Fruit fly (Drosophila melanogaster): ENCODE results near the gene CG15365.

dm6 chrX:9046986-9047385 is 20.8 kb downstream of the CG15365 start:
- TF ChIP-seq Ets98B (GFP tag; IDR thresholded peaks at IDR 0.05) (peak; percentile 89), CG15710 (tag; optimal IDR thresholded peaks at IDR 0.05) (peak; percentile 67), CG14655 (GFP tag; optimal IDR thresholded peaks at IDR 0.05) (peak; percentile 67), rn (GFP tag; IDR thresholded peaks at IDR 0.05) (peak; percentile 66; the same call in 1 of the 2 replicates), Pif1A (GFP tag; optimal IDR thresholded peaks at IDR 0.05) (peak; percentile 16), CG4496 (GFP tag; IDR thresholded peaks at IDR 0.05) (peak; percentile 93), CG34367 (tag; optimal IDR thresholded peaks at IDR 0.05) (peak; percentile 54), EcR (GFP tag; optimal IDR thresholded peaks at IDR 0.05) (no peak), CG12605 (GFP tag; IDR thresholded peaks at IDR 0.05) (peak; percentile 73), gl (tag; optimal IDR thresholded peaks at IDR 0.05) (no peak), D1 (tag; optimal IDR thresholded peaks at IDR 0.05) (no peak), CG8301 (tag; optimal IDR thresholded peaks at IDR 0.05) (peak; percentile 64), CG13204 (GFP tag; optimal IDR thresholded peaks at IDR 0.05) (no peak)

Data from whole organism, pupa.